Fruit fly (Drosophila melanogaster) whole organism, embryonic: ENCODE data around the gene CG11791.
A peak's percentile ranks its signal among the peaks of the same experiment; 100 is the strongest.

ENCODE experiments used
- Awh ChIP-seq: fragments of 200-800 bp; sonication (Bioruptor generic); IDR thresholded peaks from 2 replicates; pipeline ENCODE4, ENCODE4 v1.3.6; 2022; ENCODE audit warnings: missing biosample characterization, missing genetic modification characterization
- CG11085 ChIP-seq: fragments of 200-800 bp; sonication (Bioruptor generic); IDR thresholded peaks from 2 replicates; pipeline ENCODE4 v1.3.6; 2022; ENCODE audit warnings: missing biosample characterization, missing genetic modification characterization
- CG11723 ChIP-seq: fragments of 200-800 bp; sonication (Bioruptor generic); optimal IDR thresholded peaks from 2 replicates; lab custom pipeline; 2017; ENCODE audit warnings: missing biosample characterization, mild to moderate bottlenecking, missing genetic modification characterization
- CG12744 ChIP-seq: fragments of 200-800 bp; sonication (Bioruptor generic); optimal IDR thresholded peaks from 2 replicates; lab custom pipeline; 2016; ENCODE audit warnings: missing biosample characterization, missing genetic modification characterization
- CG15011 ChIP-seq: fragments of 200-800 bp; sonication (Bioruptor generic); optimal IDR thresholded peaks from 3 replicates; lab custom pipeline; 2018; ENCODE audit warnings: missing biosample characterization, mild to moderate bottlenecking, missing genetic modification characterization
- CG15479 ChIP-seq: fragments of 200-800 bp; sonication (Bioruptor generic); optimal IDR thresholded peaks from 3 replicates; lab custom pipeline; 2019; ENCODE audit warnings: missing biosample characterization, mild to moderate bottlenecking, missing genetic modification characterization, moderate library complexity
- CG15514 ChIP-seq: fragments of 200-800 bp; sonication (Bioruptor generic); optimal IDR thresholded peaks from 3 replicates; lab custom pipeline; 2017; ENCODE audit warnings: missing biosample characterization, missing genetic modification characterization, mild to moderate bottlenecking, moderate library complexity, missing genetic modification reagents
- CG3281 ChIP-seq: fragments of 200-800 bp; sonication (Bioruptor generic); optimal IDR thresholded peaks from 3 replicates; lab custom pipeline; 2017; ENCODE audit warnings: missing biosample characterization, mild to moderate bottlenecking, missing genetic modification characterization
- CG42726 ChIP-seq: fragments of 200-800 bp; sonication (Bioruptor generic); IDR thresholded peaks from 2 replicates; pipeline ENCODE4 v1.3.6; 2022; ENCODE audit warnings: missing biosample characterization, missing genetic modification characterization; ENCODE audit not compliant: partially characterized antibody
- CG4360 ChIP-seq: fragments of 200-800 bp; sonication (Bioruptor generic); IDR thresholded peaks from 2 replicates; pipeline ENCODE4 v1.3.6; 2022; ENCODE audit warnings: missing biosample characterization, missing genetic modification characterization
- CG4854 ChIP-seq: fragments of 200-800 bp; sonication (Bioruptor generic); optimal IDR thresholded peaks from 2 replicates; lab custom pipeline; 2016; ENCODE audit warnings: missing biosample characterization, missing genetic modification characterization, inconsistent platforms
- CG6765 ChIP-seq: fragments of 200-800 bp; sonication (Bioruptor generic); optimal IDR thresholded peaks from 3 replicates; lab custom pipeline; 2017; ENCODE audit warnings: missing biosample characterization, mild to moderate bottlenecking, missing genetic modification characterization
- CG6813 ChIP-seq: fragments of 200-800 bp; sonication (Bioruptor generic); optimal IDR thresholded peaks from 2 replicates; lab custom pipeline; 2017; ENCODE audit warnings: missing biosample characterization, missing genetic modification characterization, mild to moderate bottlenecking, moderate library complexity, missing genetic modification reagents
- CG8089 ChIP-seq: fragments of 200-800 bp; sonication (Bioruptor generic); optimal IDR thresholded peaks from 3 replicates; lab custom pipeline; 2016; ENCODE audit warnings: missing biosample characterization, missing genetic modification characterization
- CG8388 ChIP-seq: fragments of 200-800 bp; sonication (Bioruptor generic); optimal IDR thresholded peaks from 2 replicates; lab custom pipeline; 2019; ENCODE audit warnings: missing biosample characterization, mild to moderate bottlenecking, missing genetic modification characterization, moderate library complexity
- CG9797 ChIP-seq: fragments of 200-800 bp; sonication (Bioruptor generic); optimal IDR thresholded peaks from 3 replicates; lab custom pipeline; 2018; ENCODE audit warnings: missing biosample characterization, mild to moderate bottlenecking, missing genetic modification characterization
- CrebB ChIP-seq: fragments of 200-800 bp; sonication (Bioruptor generic); optimal IDR thresholded peaks from 3 replicates; lab custom pipeline; 2018; ENCODE audit warnings: missing biosample characterization, mild to moderate bottlenecking, missing genetic modification characterization
- Ets97D ChIP-seq: fragments of 200-800 bp; sonication (Bioruptor generic); optimal IDR thresholded peaks from 3 replicates; lab custom pipeline; 2016; ENCODE audit warnings: missing biosample characterization, missing genetic modification characterization
- Fer2 ChIP-seq: fragments of 200-800 bp; sonication (Bioruptor generic); optimal IDR thresholded peaks from 2 replicates; lab custom pipeline; 2018; ENCODE audit warnings: missing biosample characterization, mild to moderate bottlenecking, missing genetic modification characterization, moderate library complexity
- Hand ChIP-seq: fragments of 200-800 bp; sonication (Bioruptor generic); optimal IDR thresholded peaks from 2 replicates; lab custom pipeline; 2017; ENCODE audit warnings: mild to moderate bottlenecking, missing biosample characterization, missing genetic modification reagents, missing genetic modification characterization
- MTF-1 ChIP-seq: fragments of 200-800 bp; sonication (Bioruptor generic); optimal IDR thresholded peaks from 2 replicates; lab custom pipeline; 2018; ENCODE audit warnings: missing biosample characterization, mild to moderate bottlenecking, missing genetic modification characterization, borderline replicate concordance
- Max ChIP-seq: fragments of 200-800 bp; sonication (Bioruptor generic); optimal IDR thresholded peaks from 2 replicates; lab custom pipeline; 2016; ENCODE audit warnings: missing biosample characterization, mild to moderate bottlenecking, missing genetic modification characterization
- Med ChIP-seq: fragments of 200-800 bp; sonication (Bioruptor generic); peaks from one replicate; lab custom pipeline; 2016; ENCODE audit warnings: missing biosample characterization, missing genetic modification characterization, mild to moderate bottlenecking, inconsistent platforms, moderate library complexity
- Nf-YC ChIP-seq: fragments of 200-800 bp; optimal IDR thresholded peaks from 3 replicates; lab custom pipeline; 2019; ENCODE audit warnings: missing biosample characterization, mild to moderate bottlenecking, missing genetic modification characterization, moderate library complexity
- Six4 ChIP-seq: fragments of 200-800 bp; sonication (Bioruptor generic); optimal IDR thresholded peaks from 2 replicates; lab custom pipeline; 2016; ENCODE audit warnings: missing biosample characterization, missing genetic modification characterization
- Sry-δ ChIP-seq: fragments of 200-800 bp; sonication (Bioruptor generic); optimal IDR thresholded peaks from 2 replicates; lab custom pipeline; 2016; ENCODE audit warnings: missing biosample characterization, missing genetic modification characterization
- aop ChIP-seq: fragments of 200-800 bp; sonication (Bioruptor generic); IDR thresholded peaks from 2 replicates; pipeline ENCODE4 v1.3.6; 2022; ENCODE audit warnings: missing biosample characterization, missing genetic modification characterization
- bcd ChIP-seq: fragments of 200-800 bp; sonication (Bioruptor generic); optimal IDR thresholded peaks from 2 replicates; lab custom pipeline; 2017; ENCODE audit warnings: missing biosample characterization, mild to moderate bottlenecking, missing genetic modification characterization
- cad ChIP-seq: fragments of >200 bp; optimal IDR thresholded peaks from 2 replicates; lab custom pipeline; 2017; ENCODE audit warnings: missing biosample characterization, missing genetic modification characterization
- corto ChIP-seq: fragments of 200-800 bp; sonication (Bioruptor generic); optimal IDR thresholded peaks from 2 replicates; lab custom pipeline; 2016; ENCODE audit warnings: missing biosample characterization, mild to moderate bottlenecking, missing genetic modification characterization, moderate library complexity
- croc ChIP-seq: fragments of 200-800 bp; sonication (Bioruptor generic); conservative IDR thresholded peaks from 3 replicates; pipeline ENCODE4 v1.3.6; 2022; ENCODE audit warnings: missing biosample characterization, missing genetic modification characterization
- crp ChIP-seq, 2 experiments: fragments of 200-800 bp; sonication (Bioruptor generic); optimal IDR thresholded peaks; 2 replicates in 1 of 2; 3 replicates in 1 of 2; lab custom pipeline; 2017; ENCODE audit warnings: missing biosample characterization in 2 of 2, missing genetic modification characterization in 2 of 2, mild to moderate bottlenecking in 1 of 2, moderate library complexity in 1 of 2
- dan ChIP-seq: fragments of 200-800 bp; sonication (Bioruptor generic); IDR thresholded peaks from 2 replicates; pipeline ENCODE4 v1.3.6; 2022; ENCODE audit warnings: missing biosample characterization, missing genetic modification characterization
- dysf ChIP-seq: fragments of 200-800 bp; sonication (Bioruptor generic); IDR thresholded peaks from 3 replicates; pipeline ENCODE4 v1.3.6; 2022; ENCODE audit warnings: missing biosample characterization, missing genetic modification characterization
- emc ChIP-seq: fragments of 200-800 bp; sonication (Bioruptor generic); optimal IDR thresholded peaks from 2 replicates; lab custom pipeline; 2016; ENCODE audit warnings: missing biosample characterization, missing genetic modification characterization
- fd3F ChIP-seq: fragments of 200-800 bp; sonication (Bioruptor generic); optimal IDR thresholded peaks from 2 replicates; lab custom pipeline; 2018; ENCODE audit warnings: missing biosample characterization, mild to moderate bottlenecking, missing genetic modification characterization, moderate library complexity
- fru ChIP-seq: fragments of >200 bp; optimal IDR thresholded peaks from 2 replicates; lab custom pipeline; 2017
- fu2 ChIP-seq: fragments of 200-800 bp; sonication (Bioruptor generic); optimal IDR thresholded peaks from 2 replicates; lab custom pipeline; 2016; ENCODE audit warnings: missing biosample characterization, missing genetic modification characterization
- gfzf ChIP-seq: fragments of 200-800 bp; sonication (Bioruptor generic); optimal IDR thresholded peaks from 2 replicates; lab custom pipeline; 2016; ENCODE audit warnings: missing biosample characterization, mild to moderate bottlenecking, missing genetic modification characterization, moderate library complexity
- gro ChIP-seq: fragments of 200-800 bp; sonication (Bioruptor generic); optimal IDR thresholded peaks from 2 replicates; lab custom pipeline; 2016; ENCODE audit warnings: missing biosample characterization, missing genetic modification characterization
- gt ChIP-seq: fragments of 200-800 bp; sonication (Bioruptor generic); IDR thresholded peaks from 2 replicates; pipeline ENCODE4 v1.3.6; 2022; ENCODE audit warnings: missing biosample characterization, missing genetic modification characterization
- ind ChIP-seq: fragments of 200-800 bp; sonication (Bioruptor generic); optimal IDR thresholded peaks from 3 replicates; lab custom pipeline; 2016; ENCODE audit warnings: missing biosample characterization, missing genetic modification characterization
- kni ChIP-seq: fragments of 200-800 bp; sonication (Bioruptor generic); optimal IDR thresholded peaks from 3 replicates; lab custom pipeline; 2017; ENCODE audit warnings: mild to moderate bottlenecking, missing biosample characterization, missing genetic modification reagents, missing genetic modification characterization
- lmd ChIP-seq: fragments of 200-800 bp; sonication (Bioruptor generic); IDR thresholded peaks from 2 replicates; pipeline ENCODE4 v1.3.6; 2022; ENCODE audit warnings: missing biosample characterization, missing genetic modification characterization
- otp ChIP-seq: fragments of 200-800 bp; sonication (Bioruptor generic); IDR thresholded peaks from 3 replicates; pipeline ENCODE4, ENCODE4 v1.3.6; 2022; ENCODE audit warnings: missing biosample characterization, missing genetic modification characterization
- pan ChIP-seq, 4 experiments: fragments of >200 bp in 3 of 4; fragments of 200-800 bp in 1 of 4; sonication (Bioruptor generic) in 1 of 4; optimal IDR thresholded peaks in 3 of 4; IDR thresholded peaks in 1 of 4; 2 replicates each; pipeline versions ENCODE4 v1.3.6 to Lab custom; 2017 to 2022; ENCODE audit warnings: missing biosample characterization in 2 of 4, missing genetic modification characterization in 2 of 4, mixed read lengths in 1 of 4
- sd ChIP-seq: fragments of 200-800 bp; sonication (Bioruptor generic); optimal IDR thresholded peaks from 3 replicates; lab custom pipeline; 2018; ENCODE audit warnings: missing biosample characterization, mild to moderate bottlenecking, missing genetic modification characterization, moderate library complexity
- slou ChIP-seq: fragments of 200-800 bp; sonication (Bioruptor generic); optimal IDR thresholded peaks from 3 replicates; lab custom pipeline; 2016; ENCODE audit warnings: missing biosample characterization, missing genetic modification characterization
- sr ChIP-seq: fragments of 200-800 bp; sonication (Bioruptor generic); IDR thresholded peaks from 3 replicates; pipeline ENCODE4 v1.3.6; 2022; ENCODE audit warnings: missing biosample characterization, missing genetic modification characterization

The CG11791 gene

dm6 chr3R:25027281-25028219 is 21.9 kb upstream of the CG11791 start (continued):
- TF ChIP-seq cad (GFP tag; lab: Kevin White, UChicago) (no peak), bcd (GFP tag; lab: Kevin White, UChicago) (no peak), kni (GFP tag; lab: Kevin White, UChicago) (no peak), gfzf (GFP tag; lab: Kevin White, UChicago) (no peak), croc (GFP tag; lab: Robert Waterston, UW) (no peak), CG9797 (GFP tag; lab: Kevin White, UChicago) (no peak), sr (GFP tag; lab: Robert Waterston, UW) (no peak), fru (lab: Kevin White, UChicago) (no peak), CG6765 (peak; percentile 54), gro (GFP tag; lab: Kevin White, UChicago) (no peak), CG11085 (GFP tag; lab: Robert Waterston, UW) (no peak), Med (GFP tag; lab: Kevin White, UChicago) (peak; percentile 70), CG15514 (GFP tag; lab: Kevin White, UChicago) (peak; percentile 14), Six4 (no peak), Fer2 (tag; lab: Kevin White, UChicago) (no peak), pan (optimal IDR thresholded peaks at IDR 0.05; lab: Kevin White, UChicago) (no peak), pan (GFP tag; optimal IDR thresholded peaks at IDR 0.05 in 1 of 2, IDR thresholded peaks at IDR 0.05 in 1 of 2) (peak in 1 of 2 experiments; percentile 9), CG15011 (no peak), CrebB (no peak), lmd (GFP tag; lab: Robert Waterston, UW) (no peak), dysf (GFP tag; lab: Robert Waterston, UW) (peak; percentile 52; the same call in 2 of the 3 replicates), CG6813 (GFP tag; lab: Kevin White, UChicago) (no peak), dan (GFP tag; lab: Robert Waterston, UW) (no peak), sd (tag; lab: Kevin White, UChicago) (peak; percentile 72), corto (peak; percentile 80), gt (GFP tag; lab: Robert Waterston, UW) (no peak), CG12744 (GFP tag; lab: Kevin White, UChicago) (no peak), Awh (GFP tag; lab: Robert Waterston, UW) (no peak), CG4360 (GFP tag; lab: Robert Waterston, UW) (no peak), fd3F (peak; percentile 24), aop (GFP tag; lab: Robert Waterston, UW) (no peak), ind (GFP tag; lab: Kevin White, UChicago) (no peak), Ets97D (GFP tag; lab: Kevin White, UChicago) (no peak), CG15479 (GFP tag; lab: Kevin White, UChicago) (no peak), slou (GFP tag; lab: Kevin White, UChicago) (no peak), CG42726 (GFP tag; lab: Robert Waterston, UW) (no peak), fu2 (peak; percentile 31), CG3281 (GFP tag; lab: Kevin White, UChicago) (peak; percentile 72), Hand (GFP tag; lab: Kevin White, UChicago) (peak; percentile 63), Max (GFP tag; lab: Kevin White, UChicago) (no peak), CG8388 (GFP tag; lab: Kevin White, UChicago) (no peak), CG11723 (no peak), otp (GFP tag; lab: Robert Waterston, UW) (no peak), Sry-δ (GFP tag; lab: Kevin White, UChicago) (no peak), CG8089 (no peak), crp (GFP tag; optimal IDR thresholded peaks at IDR 0.05; lab: Kevin White, UChicago) (no peak), MTF-1 (GFP tag; lab: Kevin White, UChicago) (peak; percentile 50), CG4854 (GFP tag; lab: Kevin White, UChicago) (no peak), emc (GFP tag; lab: Kevin White, UChicago) (no peak), Nf-YC (tag; lab: Kevin White, UChicago) (peak; percentile 43)
